Worm (Caenorhabditis elegans): ENCODE data around the gene nhr-35.

DNA sequence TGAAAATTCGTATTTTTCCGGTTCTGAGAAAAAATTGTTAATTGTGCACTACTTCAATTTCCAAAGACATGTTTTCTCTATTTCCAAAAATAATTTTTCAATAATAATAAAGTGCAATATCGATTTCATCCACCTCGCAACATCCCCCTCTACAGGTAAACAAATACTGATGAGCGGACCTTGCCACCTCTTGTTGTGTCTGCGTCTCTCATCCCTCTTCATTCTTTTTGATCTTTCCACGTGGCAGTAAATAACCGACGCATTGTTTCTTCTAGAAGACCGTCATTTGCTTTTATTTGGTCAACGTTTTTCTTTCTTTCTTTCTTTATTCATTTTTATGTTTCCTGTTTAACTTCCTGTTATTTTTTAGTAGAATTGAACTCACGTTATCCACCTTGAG, 29.2 kb upstream of the nhr-35 start:
- TF ChIP-seq ama-1 (optimal IDR thresholded peaks at IDR 0.05) (no peak), lim-6 (tag; optimal IDR thresholded peaks at IDR 0.05) (no peak), hlh-30 (tag; optimal IDR thresholded peaks at IDR 0.05; ENCODE audit: insufficient read depth) (no peak), fkh-10 (GFP tag; optimal IDR thresholded peaks at IDR 0.05) (no peak), pat-9 (tag; optimal IDR thresholded peaks at IDR 0.05) (no peak), sox-4 (tag; optimal IDR thresholded peaks at IDR 0.05) (no peak), pqm-1 (tag; optimal IDR thresholded peaks at IDR 0.05) (no peak), elt-4 (tag; optimal IDR thresholded peaks at IDR 0.05) (no peak), pag-3 (tag; optimal IDR thresholded peaks at IDR 0.05; ENCODE audit: borderline replicate concordance) (no peak), ceh-34 (tag; optimal IDR thresholded peaks at IDR 0.05) (no peak), ceh-22 (tag; optimal IDR thresholded peaks at IDR 0.05) (no peak), ceh-45 (GFP tag; IDR thresholded peaks at IDR 0.05) (no peak), hlh-15 (tag; optimal IDR thresholded peaks at IDR 0.05) (no peak)

Data from whole organism, late embryonic.